Fruit fly (Drosophila melanogaster) whole organism, embryonic: ENCODE data around the gene CG8136.

ENCODE experiments used
- Asciz ChIP-seq: fragments of 200-800 bp; sonication (Bioruptor generic); optimal IDR thresholded peaks from 2 replicates; lab custom pipeline; 2017; ENCODE audit warnings: missing biosample characterization, mild to moderate bottlenecking, missing genetic modification characterization, missing genetic modification reagents
- BtbVII ChIP-seq: fragments of 200-800 bp; sonication (Bioruptor generic); optimal IDR thresholded peaks from 3 replicates; lab custom pipeline; 2017; ENCODE audit warnings: missing biosample characterization, mild to moderate bottlenecking, missing genetic modification characterization
- CG1024 ChIP-seq: fragments of 200-800 bp; sonication (Bioruptor generic); IDR thresholded peaks from 2 replicates; pipeline ENCODE4 v1.3.6; 2022; ENCODE audit warnings: missing biosample characterization, missing genetic modification characterization
- CG10267 ChIP-seq: fragments of 200-800 bp; sonication (Bioruptor generic); optimal IDR thresholded peaks from 2 replicates; lab custom pipeline; 2018; ENCODE audit warnings: missing biosample characterization, mild to moderate bottlenecking, missing genetic modification characterization, moderate library complexity
- CG10321 ChIP-seq: fragments of 200-800 bp; sonication (Bioruptor generic); IDR thresholded peaks from 2 replicates; pipeline ENCODE4 v1.3.6; 2022; ENCODE audit warnings: missing biosample characterization, missing genetic modification characterization
- CG10543 ChIP-seq: fragments of 200-800 bp; sonication (Bioruptor generic); optimal IDR thresholded peaks from 3 replicates; lab custom pipeline; 2017; ENCODE audit warnings: missing biosample characterization, mild to moderate bottlenecking, missing genetic modification characterization, moderate library complexity
- CG10654 ChIP-seq: fragments of 200-800 bp; sonication (Bioruptor generic); optimal IDR thresholded peaks from 2 replicates; lab custom pipeline; 2016; ENCODE audit warnings: missing biosample characterization, missing genetic modification characterization
- CG10979 ChIP-seq: fragments of 200-800 bp; sonication (Bioruptor generic); optimal IDR thresholded peaks from 2 replicates; lab custom pipeline; 2018; ENCODE audit warnings: missing biosample characterization, mild to moderate bottlenecking, missing genetic modification characterization, moderate library complexity
- CG11085 ChIP-seq: fragments of 200-800 bp; sonication (Bioruptor generic); IDR thresholded peaks from 2 replicates; pipeline ENCODE4 v1.3.6; 2022; ENCODE audit warnings: missing biosample characterization, missing genetic modification characterization
- CG11456 ChIP-seq: fragments of 200-800 bp; sonication (Bioruptor generic); IDR thresholded peaks from 3 replicates; pipeline ENCODE4 v1.3.6; 2022; ENCODE audit warnings: missing biosample characterization, missing genetic modification characterization
- CG12299 ChIP-seq: fragments of 200-800 bp; sonication (Bioruptor generic); optimal IDR thresholded peaks from 2 replicates; lab custom pipeline; 2018; ENCODE audit warnings: missing biosample characterization, mild to moderate bottlenecking, missing genetic modification characterization
- CG13894 ChIP-seq: fragments of 200-800 bp; sonication (Bioruptor generic); optimal IDR thresholded peaks from 3 replicates; lab custom pipeline; 2018; ENCODE audit warnings: missing biosample characterization, mild to moderate bottlenecking, missing genetic modification characterization, moderate library complexity
- CG17359 ChIP-seq: fragments of 200-800 bp; sonication (Bioruptor generic); optimal IDR thresholded peaks from 3 replicates; lab custom pipeline; 2018; ENCODE audit warnings: missing biosample characterization, mild to moderate bottlenecking, missing genetic modification characterization, moderate library complexity
- CG17802 ChIP-seq: fragments of 200-800 bp; sonication (Bioruptor generic); optimal IDR thresholded peaks from 2 replicates; lab custom pipeline; 2018; ENCODE audit warnings: missing biosample characterization, mild to moderate bottlenecking, missing genetic modification characterization, moderate library complexity
- CG17829 ChIP-seq: fragments of 200-800 bp; optimal IDR thresholded peaks from 2 replicates; lab custom pipeline; 2019; ENCODE audit warnings: missing biosample characterization, mild to moderate bottlenecking, missing genetic modification characterization, moderate library complexity
- CG18619 ChIP-seq: fragments of 200-800 bp; sonication (Bioruptor generic); optimal IDR thresholded peaks from 3 replicates; lab custom pipeline; 2017; ENCODE audit warnings: missing biosample characterization, mild to moderate bottlenecking, missing genetic modification characterization
- CG2712 ChIP-seq: fragments of 200-800 bp; optimal IDR thresholded peaks from 3 replicates; lab custom pipeline; 2019; ENCODE audit warnings: missing biosample characterization, mild to moderate bottlenecking, missing genetic modification characterization, moderate library complexity
- CoRest ChIP-seq: fragments of 200-800 bp; sonication (Bioruptor generic); optimal IDR thresholded peaks from 3 replicates; lab custom pipeline; 2018; ENCODE audit warnings: missing biosample characterization, mild to moderate bottlenecking, missing genetic modification characterization, moderate library complexity
- Dip3 ChIP-seq: fragments of 200-800 bp; sonication (Bioruptor generic); optimal IDR thresholded peaks from 3 replicates; lab custom pipeline; 2016; ENCODE audit warnings: missing biosample characterization, missing genetic modification characterization
- Drgx ChIP-seq: fragments of 200-800 bp; sonication (Bioruptor generic); IDR thresholded peaks from 2 replicates; pipeline ENCODE4 v1.3.6; 2022; ENCODE audit warnings: missing biosample characterization, missing genetic modification characterization
- E2f2 ChIP-seq: fragments of 200-800 bp; sonication (Bioruptor generic); IDR thresholded peaks from 2 replicates; pipeline ENCODE4 v1.3.6; 2022; ENCODE audit warnings: missing biosample characterization, missing genetic modification characterization
- H15 ChIP-seq: fragments of 200-800 bp; sonication (Bioruptor generic); IDR thresholded peaks from 3 replicates; pipeline ENCODE4 v1.3.6; 2022; ENCODE audit warnings: missing biosample characterization, missing genetic modification characterization
- Max ChIP-seq: fragments of 200-800 bp; sonication (Bioruptor generic); optimal IDR thresholded peaks from 2 replicates; lab custom pipeline; 2016; ENCODE audit warnings: missing biosample characterization, mild to moderate bottlenecking, missing genetic modification characterization
- Nf-YA ChIP-seq: fragments of 200-800 bp; sonication (Bioruptor generic); IDR thresholded peaks from 2 replicates; pipeline ENCODE4 v1.3.6; 2022; ENCODE audit warnings: missing biosample characterization, missing genetic modification characterization
- Oli ChIP-seq: fragments of 200-800 bp; sonication (Bioruptor generic); optimal IDR thresholded peaks from 2 replicates; lab custom pipeline; 2018; ENCODE audit warnings: missing biosample characterization, mild to moderate bottlenecking, missing genetic modification characterization, moderate library complexity
- Opbp ChIP-seq: fragments of 200-800 bp; sonication (Bioruptor generic); IDR thresholded peaks from 3 replicates; pipeline ENCODE4 v1.3.6; 2022; ENCODE audit warnings: missing biosample characterization, missing genetic modification characterization; ENCODE audit not compliant: partially characterized antibody
- Ravus ChIP-seq: fragments of 200-800 bp; sonication (Bioruptor generic); IDR thresholded peaks from 2 replicates; pipeline ENCODE4 v1.3.6; 2022; ENCODE audit warnings: missing biosample characterization, missing genetic modification characterization
- Rfx ChIP-seq: fragments of 200-800 bp; sonication (Bioruptor generic); IDR thresholded peaks from 2 replicates; pipeline ENCODE4 v1.3.6; 2022; ENCODE audit warnings: missing biosample characterization, missing genetic modification characterization
- Six4 ChIP-seq: fragments of 200-800 bp; sonication (Bioruptor generic); optimal IDR thresholded peaks from 2 replicates; lab custom pipeline; 2016; ENCODE audit warnings: missing biosample characterization, missing genetic modification characterization
- Spps ChIP-seq: fragments of 200-800 bp; sonication (Bioruptor generic); optimal IDR thresholded peaks from 2 replicates; lab custom pipeline; 2018; ENCODE audit warnings: missing biosample characterization, mild to moderate bottlenecking, missing genetic modification characterization
- TFAM ChIP-seq: fragments of 200-800 bp; sonication (Bioruptor generic); optimal IDR thresholded peaks from 2 replicates; lab custom pipeline; 2017; ENCODE audit warnings: missing biosample characterization, missing genetic modification characterization, inconsistent platforms
- Xrp1 ChIP-seq: fragments of 200-800 bp; sonication (Bioruptor generic); IDR thresholded peaks from 2 replicates; pipeline ENCODE4 v1.3.6; 2022; ENCODE audit warnings: missing biosample characterization, missing genetic modification characterization
- aop ChIP-seq: fragments of 200-800 bp; sonication (Bioruptor generic); IDR thresholded peaks from 2 replicates; pipeline ENCODE4 v1.3.6; 2022; ENCODE audit warnings: missing biosample characterization, missing genetic modification characterization
- bab2 ChIP-seq: fragments of 200-800 bp; sonication (Bioruptor generic); optimal IDR thresholded peaks from 2 replicates; lab custom pipeline; 2016; ENCODE audit warnings: missing biosample characterization, missing genetic modification characterization
- caup ChIP-seq: fragments of 200-800 bp; sonication (Bioruptor generic); optimal IDR thresholded peaks from 3 replicates; lab custom pipeline; 2017; ENCODE audit warnings: missing biosample characterization, mild to moderate bottlenecking, missing genetic modification characterization, moderate library complexity; ENCODE audit not compliant: severe bottlenecking
- crol ChIP-seq: fragments of 200-800 bp; sonication (Bioruptor generic); IDR thresholded peaks from 2 replicates; pipeline ENCODE4 v1.3.6; 2022; ENCODE audit warnings: missing biosample characterization, missing genetic modification characterization
- dimm ChIP-seq: fragments of 200-800 bp; sonication (Bioruptor generic); IDR thresholded peaks from 2 replicates; pipeline ENCODE4 v1.3.6; 2022; ENCODE audit warnings: missing biosample characterization, missing genetic modification characterization
- ems ChIP-seq: fragments of 200-800 bp; sonication (Bioruptor generic); optimal IDR thresholded peaks from 3 replicates; lab custom pipeline; 2016; ENCODE audit warnings: missing biosample characterization, missing genetic modification characterization
- gce ChIP-seq: fragments of 200-800 bp; sonication (Bioruptor generic); IDR thresholded peaks from 3 replicates; pipeline ENCODE4 v1.3.6; 2022; ENCODE audit warnings: missing biosample characterization, missing genetic modification characterization
- h ChIP-seq: fragments of >200 bp; optimal IDR thresholded peaks from 2 replicates; lab custom pipeline; 2017
- lbe ChIP-seq: fragments of 200-800 bp; sonication (Bioruptor generic); optimal IDR thresholded peaks from 2 replicates; lab custom pipeline; 2016; ENCODE audit warnings: missing biosample characterization, mild to moderate bottlenecking, missing genetic modification characterization
- nerfin-1 ChIP-seq: fragments of 200-800 bp; sonication (Bioruptor generic); optimal IDR thresholded peaks from 3 replicates; lab custom pipeline; 2019; ENCODE audit warnings: missing biosample characterization, mild to moderate bottlenecking, missing genetic modification characterization, moderate library complexity
- nmo ChIP-seq: fragments of 200-800 bp; sonication (Bioruptor generic); optimal IDR thresholded peaks from 2 replicates; lab custom pipeline; 2018; ENCODE audit warnings: missing biosample characterization, mild to moderate bottlenecking, missing genetic modification characterization, moderate library complexity
- pita ChIP-seq: fragments of 200-800 bp; sonication (Bioruptor generic); optimal IDR thresholded peaks from 2 replicates; lab custom pipeline; 2017; ENCODE audit warnings: missing biosample characterization, mild to moderate bottlenecking, missing genetic modification characterization
- pzg ChIP-seq: fragments of 200-800 bp; sonication (Bioruptor generic); optimal IDR thresholded peaks from 3 replicates; lab custom pipeline; 2018; ENCODE audit warnings: missing biosample characterization, mild to moderate bottlenecking, missing genetic modification characterization, moderate library complexity
- schlank ChIP-seq: fragments of 200-800 bp; sonication (Bioruptor generic); optimal IDR thresholded peaks from 2 replicates; lab custom pipeline; 2018; ENCODE audit warnings: missing biosample characterization, mild to moderate bottlenecking, missing genetic modification characterization
- slbo ChIP-seq: fragments of 200-800 bp; sonication (Bioruptor generic); IDR thresholded peaks from 2 replicates; pipeline ENCODE4 v1.3.6; 2022; ENCODE audit warnings: missing biosample characterization, missing genetic modification characterization
- sqz ChIP-seq: fragments of 200-800 bp; sonication (Bioruptor generic); optimal IDR thresholded peaks from 3 replicates; lab custom pipeline; 2018; ENCODE audit warnings: missing biosample characterization, mild to moderate bottlenecking, missing genetic modification characterization
- trem ChIP-seq: fragments of 200-800 bp; optimal IDR thresholded peaks from 3 replicates; lab custom pipeline; 2019; ENCODE audit warnings: missing biosample characterization, mild to moderate bottlenecking, missing genetic modification characterization, moderate library complexity
- vfl ChIP-seq: fragments of 200-800 bp; sonication (Bioruptor generic); optimal IDR thresholded peaks from 2 replicates; lab custom pipeline; 2016; ENCODE audit warnings: missing biosample characterization, missing genetic modification characterization

The CG8136 gene

dm6 chr3R:8747134-8747870 lies 26.1 kb downstream of the CG8136 start, which contains the start of the genes CG9801 and Nasp (continued):
- TF ChIP-seq pita (GFP tag; lab: Kevin White, UChicago) (no peak), CG2712 (tag; lab: Kevin White, UChicago) (peak; percentile 46), Dip3 (GFP tag; lab: Kevin White, UChicago) (no peak), Drgx (GFP tag; lab: Robert Waterston, UW) (no peak), CG18619 (no peak), CG10654 (no peak), Ravus (no peak), CG12299 (tag; lab: Kevin White, UChicago) (peak; percentile 3), CG10543 (GFP tag; lab: Kevin White, UChicago) (peak; percentile 26), TFAM (no peak), pzg (GFP tag; lab: Kevin White, UChicago) (peak; percentile 97), caup (no peak), sqz (GFP tag; lab: Kevin White, UChicago) (no peak), CG10979 (tag; lab: Kevin White, UChicago) (peak; percentile 18), trem (peak; percentile 100), Max (GFP tag; lab: Kevin White, UChicago) (no peak), Oli (no peak), CoRest (tag; lab: Kevin White, UChicago) (peak; percentile 44), h (lab: Kevin White, UChicago) (no peak), H15 (no peak), Spps (no peak), CG10321 (GFP tag; lab: Robert Waterston, UW) (no peak), CG13894 (tag; lab: Kevin White, UChicago) (no peak), Rfx (GFP tag; lab: Robert Waterston, UW) (peak; percentile 62), E2f2 (GFP tag; lab: Robert Waterston, UW) (peak; percentile 88), Six4 (GFP tag; lab: Kevin White, UChicago) (no peak), Asciz (GFP tag; lab: Kevin White, UChicago) (no peak), Opbp (GFP tag; lab: Robert Waterston, UW) (peak; percentile 77), Nf-YA (GFP tag; lab: Robert Waterston, UW) (no peak), CG17359 (peak; percentile 18), gce (GFP tag; lab: Robert Waterston, UW) (0 out of 3 replicates have a peak, but pooled peaks have one; percentile 15), CG17802 (tag; lab: Kevin White, UChicago) (no peak), lbe (peak; percentile 43), Xrp1 (GFP tag; lab: Robert Waterston, UW) (peak; percentile 24; the same call in 1 of the 2 replicates), CG11085 (GFP tag; lab: Robert Waterston, UW) (no peak), CG11456 (GFP tag; lab: Robert Waterston, UW) (0 out of 3 replicates have a peak, but pooled peaks have one; percentile 13), vfl (GFP tag; lab: Kevin White, UChicago) (peak; percentile 21), CG17829 (tag; lab: Kevin White, UChicago) (peak; percentile 57), bab2 (GFP tag; lab: Kevin White, UChicago) (no peak), aop (GFP tag; lab: Robert Waterston, UW) (no peak), crol (GFP tag; lab: Robert Waterston, UW) (no peak), ems (GFP tag; lab: Kevin White, UChicago) (peak; percentile 13), dimm (GFP tag; lab: Robert Waterston, UW) (no peak), nmo (peak; percentile 75), BtbVII (no peak), nerfin-1 (tag; lab: Kevin White, UChicago) (no peak), CG1024 (GFP tag; lab: Robert Waterston, UW) (no peak), CG10267 (peak; percentile 54), slbo (GFP tag; lab: Robert Waterston, UW) (peak; percentile 31; the same call in 1 of the 2 replicates), schlank (no peak)
